Worm (Caenorhabditis elegans): Measurements from ENCODE around the gene ZK1086.2.

- TF ChIP-seq ama-1 (optimal IDR thresholded peaks at IDR 0.05) (no peak), ceh-82 (tag; optimal IDR thresholded peaks at IDR 0.05) (no peak), nhr-12 (tag; optimal IDR thresholded peaks at IDR 0.05) (no peak), aly-2 (tag; optimal IDR thresholded peaks at IDR 0.05) (no peak), pqm-1 (tag; optimal IDR thresholded peaks at IDR 0.05) (peak; percentile 25), nfya-1 (tag; optimal IDR thresholded peaks at IDR 0.05; ENCODE audit: insufficient read depth) (no peak), ceh-28 (tag; optimal IDR thresholded peaks at IDR 0.05) (no peak), nhr-237 (tag; optimal IDR thresholded peaks at IDR 0.05) (no peak), fkh-10 (GFP tag; optimal IDR thresholded peaks at IDR 0.05) (no peak), unc-39 (tag; optimal IDR thresholded peaks at IDR 0.05) (no peak), egl-27 (tag; optimal IDR thresholded peaks at IDR 0.05) (no peak), mml-1 (tag; optimal IDR thresholded peaks at IDR 0.05) (no peak), skn-1 (tag; optimal IDR thresholded peaks at IDR 0.05) (no peak)
Measured at ce11 chrX:13747997-13748396, 45.4 kb downstream of the ZK1086.2 start.
